Worm (Caenorhabditis elegans): Measurements from ENCODE around the gene twk-18.

twk-18 gene

ce11 chrX:8995527-8995946, 7.6 kb downstream of the twk-18 start (continued):
- TF ChIP-seq egl-27 (tag; optimal IDR thresholded peaks at IDR 0.05): no peak
- TF ChIP-seq pha-4 (GFP tag; IDR thresholded peaks at IDR 0.05): peak; percentile 14; the same call in 1 of the 2 replicates
- TF ChIP-seq pha-4 (tag; optimal IDR thresholded peaks at IDR 0.05): no peak
- TF ChIP-seq mep-1 (tag; optimal IDR thresholded peaks at IDR 0.05): peak; percentile 60
- peak in 1 of 2 experiments; percentile 34 for TF ChIP-seq daf-16 (GFP tag; optimal IDR thresholded peaks at IDR 0.05)
- TF ChIP-seq daf-16 (tag; optimal IDR thresholded peaks at IDR 0.05): no peak
- TF ChIP-seq lsy-2 (tag; optimal IDR thresholded peaks at IDR 0.05): peak in 1 of 2 experiments; percentile 23
- TF ChIP-seq lin-39 (tag; optimal IDR thresholded peaks at IDR 0.05): peak; percentile 14
- TF ChIP-seq mdl-1 (tag; optimal IDR thresholded peaks at IDR 0.05): peak in 1 of 2 experiments; percentile 5
- TF ChIP-seq aha-1 (tag): peak; percentile 36
- TF ChIP-seq nhr-111 (GFP tag; optimal IDR thresholded peaks at IDR 0.05): no peak
- peak; percentile 8 for TF ChIP-seq gei-8 (GFP tag; optimal IDR thresholded peaks at IDR 0.05)
- TF ChIP-seq ceh-32 (tag; optimal IDR thresholded peaks at IDR 0.05; ENCODE audit: poor library complexity): no peak
- peak; percentile 61 for TF ChIP-seq rbr-2 (tag; optimal IDR thresholded peaks at IDR 0.05)

- no peak for TF ChIP-seq pqm-1 (tag; optimal IDR thresholded peaks at IDR 0.05)
- TF ChIP-seq nhr-28 (tag; optimal IDR thresholded peaks at IDR 0.05): no peak
- peak; percentile 75 for TF ChIP-seq fkh-10 (GFP tag; optimal IDR thresholded peaks at IDR 0.05)
- peak; percentile 14 for TF ChIP-seq dve-1 (tag; optimal IDR thresholded peaks at IDR 0.05; ENCODE audit: insufficient read depth)
- peak in 1 of 2 experiments; percentile 91 for TF ChIP-seq unc-62 (GFP tag; optimal IDR thresholded peaks at IDR 0.05 in 1 of 2)
- TF ChIP-seq unc-62 (tag; optimal IDR thresholded peaks at IDR 0.05): no peak
These were observed 8.7 kb downstream of the twk-18 start for ce11 chrX:8996496-8997116.

- TF ChIP-seq duxl-1 (tag; optimal IDR thresholded peaks at IDR 0.05; ENCODE audit: poor library complexity) (no peak), aha-1 (tag) (peak; percentile 92), lsy-2 (tag; optimal IDR thresholded peaks at IDR 0.05) (peak in 1 of 2 experiments; percentile 39)
These were observed 9.6 kb downstream of the twk-18 start, which contains the start of gene C24A3.2 for ce11 chrX:8997450-8998075. TSS of gene C24A3.2 (plus strand) at chrX:8997500.

- TF ChIP-seq tra-1 (GFP tag; IDR thresholded peaks at IDR 0.05) (no peak), lir-3 (tag; optimal IDR thresholded peaks at IDR 0.05) (no peak), hmg-1.1 (GFP tag; IDR thresholded peaks at IDR 0.05) (no peak), daf-19 (GFP tag; conservative IDR thresholded peaks at IDR 0.05) (no peak), aha-1 (tag) (peak; percentile 94)
These were observed 10.9 kb downstream of the twk-18 start, which contains the start of gene C24A3.1 for ce11 chrX:8998809-8999208. TSS of gene C24A3.1 (plus strand) at chrX:8999071.

- TF ChIP-seq daf-16 (GFP tag; optimal IDR thresholded peaks at IDR 0.05): no peak
- TF ChIP-seq daf-16 (tag; optimal IDR thresholded peaks at IDR 0.05): no peak
- no peak for TF ChIP-seq cey-2 (tag; optimal IDR thresholded peaks at IDR 0.05; ENCODE audit: borderline replicate concordance, insufficient read depth)
- TF ChIP-seq lin-13 (GFP tag; optimal IDR thresholded peaks at IDR 0.05): no peak
- no peak for TF ChIP-seq fkh-10 (GFP tag; optimal IDR thresholded peaks at IDR 0.05)
- no peak for TF ChIP-seq pha-4 (GFP tag; IDR thresholded peaks at IDR 0.05)
- TF ChIP-seq pha-4 (tag; optimal IDR thresholded peaks at IDR 0.05): no peak
- no peak for TF ChIP-seq R02D3.7 (tag; optimal IDR thresholded peaks at IDR 0.05)
- no peak for TF ChIP-seq nhr-102 (tag; optimal IDR thresholded peaks at IDR 0.05)
- no peak for TF ChIP-seq Y75B8A.6 (GFP tag; IDR thresholded peaks at IDR 0.05)
- TF ChIP-seq zip-11 (GFP tag; IDR thresholded peaks at IDR 0.05): no peak
- no peak for TF ChIP-seq saeg-2 (GFP tag; IDR thresholded peaks at IDR 0.05)
- TF ChIP-seq madf-5 (GFP tag; IDR thresholded peaks at IDR 0.05): no peak
- no peak for TF ChIP-seq zag-1 (tag; optimal IDR thresholded peaks at IDR 0.05)
- TF ChIP-seq Y105C5A.15 (GFP tag; IDR thresholded peaks at IDR 0.05): no peak
- TF ChIP-seq F26F4.8 (GFP tag; conservative IDR thresholded peaks at IDR 0.05): no peak
- TF ChIP-seq unc-130 (GFP tag; optimal IDR thresholded peaks at IDR 0.05): no peak
- no peak for TF ChIP-seq zfp-2 (tag; optimal IDR thresholded peaks at IDR 0.05)
- TF ChIP-seq pqm-1 (tag; optimal IDR thresholded peaks at IDR 0.05): no peak
- no peak for TF ChIP-seq vab-7 (GFP tag; IDR thresholded peaks at IDR 0.05)
- TF ChIP-seq F10B5.3 (tag; optimal IDR thresholded peaks at IDR 0.05): no peak
These were observed 22.5 kb downstream of the twk-18 start, which contains the start of gene C24A3.9 for ce11 chrX:9010418-9010817. TSS of gene C24A3.9 (minus strand) at chrX:9010518.
